Worm (Caenorhabditis elegans): ENCODE data around the gene lbp-1.
A peak's percentile ranks its signal among the peaks of the same experiment; 100 is the strongest.

lbp-1 gene

ce11 chrX:3256784-3257493, 2.0 kb upstream of the lbp-1 start, which contains the start of gene lbp-3 (continued):
- TF ChIP-seq ceh-32 (tag; optimal IDR thresholded peaks at IDR 0.05; ENCODE audit: poor library complexity) (no peak), daf-12 (tag; optimal IDR thresholded peaks at IDR 0.05) (no peak), zip-2 (tag; optimal IDR thresholded peaks at IDR 0.05) (no peak), jun-1 (tag; optimal IDR thresholded peaks at IDR 0.05) (no peak), mxl-2 (GFP tag; conservative IDR thresholded peaks at IDR 0.05) (no peak), attf-4 (tag; optimal IDR thresholded peaks at IDR 0.05) (no peak), unc-130 (GFP tag; optimal IDR thresholded peaks at IDR 0.05) (no peak), zag-1 (tag; optimal IDR thresholded peaks at IDR 0.05) (no peak), nhr-10 (tag; optimal IDR thresholded peaks at IDR 0.05) (no peak), aly-2 (tag; optimal IDR thresholded peaks at IDR 0.05) (no peak), lin-13 (GFP tag; optimal IDR thresholded peaks at IDR 0.05) (no peak), ctbp-1 (GFP tag; IDR thresholded peaks at IDR 0.05) (no peak), vab-7 (GFP tag; IDR thresholded peaks at IDR 0.05) (no peak), dpl-1 (GFP tag; optimal IDR thresholded peaks at IDR 0.05) (no peak), skn-1 (tag; optimal IDR thresholded peaks at IDR 0.05) (no peak), D1046.2 (GFP tag; IDR thresholded peaks at IDR 0.05) (no peak), nhr-11 (tag; optimal IDR thresholded peaks at IDR 0.05) (no peak), spr-1 (tag; optimal IDR thresholded peaks at IDR 0.05) (no peak), unc-62 (GFP tag; optimal IDR thresholded peaks at IDR 0.05 in 1 of 2) (peak in 1 of 2 experiments; percentile 86), unc-62 (tag; optimal IDR thresholded peaks at IDR 0.05) (no peak), saeg-2 (GFP tag; IDR thresholded peaks at IDR 0.05) (no peak), hmg-1.1 (GFP tag; IDR thresholded peaks at IDR 0.05) (no peak), hlh-30 (tag; optimal IDR thresholded peaks at IDR 0.05; ENCODE audit: insufficient read depth) (peak; percentile 44), nhr-28 (tag; optimal IDR thresholded peaks at IDR 0.05) (peak; percentile 88), zfp-2 (tag; optimal IDR thresholded peaks at IDR 0.05) (no peak), ZK337.2 (GFP tag; IDR thresholded peaks at IDR 0.05) (no peak), gei-8 (GFP tag; optimal IDR thresholded peaks at IDR 0.05) (no peak), F10B5.3 (tag; optimal IDR thresholded peaks at IDR 0.05) (no peak), ztf-7 (tag; optimal IDR thresholded peaks at IDR 0.05) (peak; percentile 98), daf-16 (GFP tag; optimal IDR thresholded peaks at IDR 0.05) (no peak), daf-16 (tag; optimal IDR thresholded peaks at IDR 0.05) (peak; percentile 94), snpc-1.2 (GFP tag; IDR thresholded peaks at IDR 0.05) (no peak), ceh-20 (GFP tag; IDR thresholded peaks at IDR 0.05) (no peak), lin-38 (GFP tag; IDR thresholded peaks at IDR 0.05) (no peak), dmd-9 (GFP tag; IDR thresholded peaks at IDR 0.05) (no peak), T20F7.1 (GFP tag; optimal IDR thresholded peaks at IDR 0.05) (no peak), F44E2.7 (GFP tag; IDR thresholded peaks at IDR 0.05) (no peak), ces-1 (GFP tag; optimal IDR thresholded peaks at IDR 0.05) (no peak), nhr-42 (GFP tag; IDR thresholded peaks at IDR 0.05) (no peak), tra-1 (GFP tag; IDR thresholded peaks at IDR 0.05) (no peak), hif-1 (tag; optimal IDR thresholded peaks at IDR 0.05) (no peak), Y48G9A.11 (GFP tag; IDR thresholded peaks at IDR 0.05) (no peak), lin-39 (tag; optimal IDR thresholded peaks at IDR 0.05) (no peak), duxl-1 (tag; optimal IDR thresholded peaks at IDR 0.05; ENCODE audit: poor library complexity) (no peak), lim-7 (GFP tag; IDR thresholded peaks at IDR 0.05) (no peak), ceh-62 (tag; optimal IDR thresholded peaks at IDR 0.05) (no peak), snpc-4 (tag; optimal IDR thresholded peaks at IDR 0.05) (no peak), lsy-2 (tag; optimal IDR thresholded peaks at IDR 0.05) (no peak), lin-1 (GFP tag; IDR thresholded peaks at IDR 0.05) (peak; percentile 61; the same call in 1 of the 2 replicates), php-3 (GFP tag; IDR thresholded peaks at IDR 0.05) (peak; percentile 52; the same call in 1 of the 2 replicates), Y75B8A.6 (GFP tag; IDR thresholded peaks at IDR 0.05) (no peak), nhr-77 (tag; optimal IDR thresholded peaks at IDR 0.05) (peak; percentile 37)
